Worm (Caenorhabditis elegans) whole organism, early embryonic: ENCODE data around the gene clec-66.

Experiments used
- B0310.2 ChIP-seq: sonication (generic microtip); optimal IDR thresholded peaks from 2 replicates; lab custom pipeline; 2016; ENCODE audit warnings: mild to moderate bottlenecking, missing genetic modification characterization, missing compliant biosample characterization
- F13C5.2 ChIP-seq: sonication (generic microtip); optimal IDR thresholded peaks from 2 replicates; lab custom pipeline; 2017; ENCODE audit warnings: mild to moderate bottlenecking, missing genetic modification characterization, inconsistent platforms, missing compliant biosample characterization
- aly-1 ChIP-seq: sonication (generic microtip); optimal IDR thresholded peaks from 2 replicates; lab custom pipeline; 2016; ENCODE audit warnings: missing genetic modification characterization, missing compliant biosample characterization
- ama-1 ChIP-seq: fragments of 150-350 bp; optimal IDR thresholded peaks from 2 replicates; lab custom pipeline; 2014
- ceh-13 ChIP-seq: fragments of 200-800 bp; sonication (Bioruptor generic); optimal IDR thresholded peaks from 2 replicates; lab custom pipeline; 2018; ENCODE audit warnings: mild to moderate bottlenecking, missing genetic modification characterization, missing compliant biosample characterization
- ceh-36 ChIP-seq: sonication (generic microtip); optimal IDR thresholded peaks from 2 replicates; lab custom pipeline; 2016; ENCODE audit warnings: missing genetic modification characterization, inconsistent platforms, missing compliant biosample characterization
- ets-7 ChIP-seq: sonication (generic microtip); optimal IDR thresholded peaks from 2 replicates; lab custom pipeline; 2016; ENCODE audit warnings: missing genotype, missing genetic modification characterization, missing compliant biosample characterization
- hmbx-1 ChIP-seq: sonication (generic microtip); optimal IDR thresholded peaks from 2 replicates; lab custom pipeline; 2016; ENCODE audit warnings: mild to moderate bottlenecking, missing genetic modification characterization, missing compliant biosample characterization
- pes-1 ChIP-seq: fragments of 200-800 bp; sonication (Bioruptor generic); IDR thresholded peaks from 2 replicates; pipeline ENCODE4 v1.3.6; 2022; ENCODE audit warnings: missing genetic modification reagents, missing genetic modification characterization, missing compliant biosample characterization
- sea-1 ChIP-seq: fragments of 200-800 bp; sonication (Bioruptor generic); conservative IDR thresholded peaks from 2 replicates; pipeline ENCODE4 v1.3.6; 2022; ENCODE audit warnings: missing genetic modification characterization, missing compliant biosample characterization
- tbx-11 ChIP-seq: fragments of 200-800 bp; sonication (Bioruptor generic); IDR thresholded peaks from 2 replicates; pipeline ENCODE4 v1.3.6; 2022; ENCODE audit warnings: missing genetic modification characterization, missing compliant biosample characterization

- TF ChIP-seq ets-7 (tag; lab: Kevin White, UChicago) (no peak), ama-1 (no peak), F13C5.2 (tag; lab: Kevin White, UChicago) (no peak), ceh-36 (tag; lab: Kevin White, UChicago) (no peak), B0310.2 (no peak), ceh-13 (GFP tag; lab: Kevin White, UChicago) (no peak), tbx-11 (GFP tag; lab: Robert Waterston, UW) (no peak), pes-1 (GFP tag; lab: Robert Waterston, UW) (no peak), sea-1 (no peak), aly-1 (no peak), hmbx-1 (tag; lab: Kevin White, UChicago) (no peak)
These were observed 6.8 kb upstream of the clec-66 start for ce11 chrII:12897361-12897760.
